Fruit fly (Drosophila melanogaster): ENCODE data around the gene Noc1.

Noc1 gene

dm6 chr3L:11118627-11119395 is 44.2 kb downstream of the Noc1 start (continued):
- TF ChIP-seq klu (GFP tag; IDR thresholded peaks at IDR 0.05) (no peak), CG12659 (GFP tag; optimal IDR thresholded peaks at IDR 0.05) (peak; percentile 56), CG9215 (GFP tag; IDR thresholded peaks at IDR 0.05) (peak; percentile 60), CG10543 (GFP tag; optimal IDR thresholded peaks at IDR 0.05) (peak; percentile 98), CG3163 (GFP tag; optimal IDR thresholded peaks at IDR 0.05) (peak; percentile 72)

dm6 chr3L:11119396-11119900 is 44.9 kb downstream of the Noc1 start:
- TF ChIP-seq ssp (GFP tag; IDR thresholded peaks at IDR 0.05) (no peak), Rfx (GFP tag; IDR thresholded peaks at IDR 0.05) (peak; percentile 63), ken (GFP tag; IDR thresholded peaks at IDR 0.05) (0 out of 3 replicates have a peak, but pooled peaks have one; percentile 25), HLH54F (GFP tag; optimal IDR thresholded peaks at IDR 0.05) (peak; percentile 21), crol (GFP tag; IDR thresholded peaks at IDR 0.05) (peak; percentile 77), CG9215 (GFP tag; IDR thresholded peaks at IDR 0.05) (peak; percentile 84), onecut (GFP tag; IDR thresholded peaks at IDR 0.05) (peak; percentile 54), lmd (GFP tag; IDR thresholded peaks at IDR 0.05) (peak; percentile 45), vvl (GFP tag; IDR thresholded peaks at IDR 0.05) (peak; percentile 41), Ets65A (GFP tag) (peak; percentile 53), CG2199 (GFP tag; IDR thresholded peaks at IDR 0.05) (peak; percentile 57; the same call in 1 of the 3 replicates), Optix (GFP tag; IDR thresholded peaks at IDR 0.05) (0 out of 3 replicates have a peak, but pooled peaks have one; percentile 29), CG8290 (GFP tag; optimal IDR thresholded peaks at IDR 0.05) (no peak), CG8290 (tag; optimal IDR thresholded peaks at IDR 0.05) (peak in 1 of 2 experiments; percentile 59), CG15601 (tag; optimal IDR thresholded peaks at IDR 0.05) (no peak), CG11247 (GFP tag; IDR thresholded peaks at IDR 0.05) (0 out of 2 replicates have a peak, but pooled peaks have one; percentile 17), stwl (tag; optimal IDR thresholded peaks at IDR 0.05) (peak; percentile 1), Ptx1 (GFP tag; IDR thresholded peaks at IDR 0.05) (0 out of 2 replicates have a peak, but pooled peaks have one; percentile 24), sug (tag; optimal IDR thresholded peaks at IDR 0.05) (peak; percentile 83), Mrtf (GFP tag; IDR thresholded peaks at IDR 0.05) (0 out of 3 replicates have a peak, but pooled peaks have one; percentile 28), Mes4 (GFP tag; optimal IDR thresholded peaks at IDR 0.05) (no peak), CG13123 (GFP tag; optimal IDR thresholded peaks at IDR 0.05) (no peak), Stat92E (GFP tag; optimal IDR thresholded peaks at IDR 0.05) (no peak), CG12769 (tag; optimal IDR thresholded peaks at IDR 0.05) (peak; percentile 7), CG4404 (GFP tag; IDR thresholded peaks at IDR 0.05) (0 out of 2 replicates have a peak, but pooled peaks have one; percentile 10), hkb (optimal IDR thresholded peaks at IDR 0.05) (no peak), hkb (GFP tag; IDR thresholded peaks at IDR 0.05) (peak; percentile 6; the same call in 1 of the 2 replicates), Adf1 (GFP tag; IDR thresholded peaks at IDR 0.05) (peak; percentile 11; the same call in 1 of the 2 replicates), dysf (GFP tag; IDR thresholded peaks at IDR 0.05) (peak; percentile 38; the same call in 1 of the 3 replicates), Xbp1 (GFP tag; optimal IDR thresholded peaks at IDR 0.05) (peak; percentile 14), sisA (GFP tag; IDR thresholded peaks at IDR 0.05) (peak; percentile 54), GATAe (GFP tag; conservative IDR thresholded peaks at IDR 0.05) (no peak), slbo (GFP tag; IDR thresholded peaks at IDR 0.05) (peak; percentile 66), Abd-B (GFP tag; optimal IDR thresholded peaks at IDR 0.05) (no peak), mam (GFP tag; optimal IDR thresholded peaks at IDR 0.05) (peak; percentile 42), CG9932 (GFP tag; IDR thresholded peaks at IDR 0.05) (peak; percentile 59), al (GFP tag; IDR thresholded peaks at IDR 0.05) (peak; percentile 40; the same call in 1 of the 2 replicates), CG4730 (GFP tag; IDR thresholded peaks at IDR 0.05) (0 out of 2 replicates have a peak, but pooled peaks have one; percentile 10), CG34224 (GFP tag; IDR thresholded peaks at IDR 0.05; ENCODE audit: partially characterized antibody) (0 out of 3 replicates have a peak, but pooled peaks have one; percentile 51), chinmo (GFP tag; IDR thresholded peaks at IDR 0.05; ENCODE audit: partially characterized antibody) (peak; percentile 82; the same call in 2 of the 4 replicates), CG6272 (GFP tag; IDR thresholded peaks at IDR 0.05) (peak; percentile 23; the same call in 1 of the 2 replicates), CG42726 (GFP tag; IDR thresholded peaks at IDR 0.05; ENCODE audit: partially characterized antibody) (0 out of 2 replicates have a peak, but pooled peaks have one; percentile 10), lilli (GFP tag; optimal IDR thresholded peaks at IDR 0.05) (no peak)
